Worm (Caenorhabditis elegans): ENCODE results near the gene F44A2.3.
A peak's percentile ranks its signal among the peaks of the same experiment; 100 is the strongest.

The F44A2.3 gene

DNA sequence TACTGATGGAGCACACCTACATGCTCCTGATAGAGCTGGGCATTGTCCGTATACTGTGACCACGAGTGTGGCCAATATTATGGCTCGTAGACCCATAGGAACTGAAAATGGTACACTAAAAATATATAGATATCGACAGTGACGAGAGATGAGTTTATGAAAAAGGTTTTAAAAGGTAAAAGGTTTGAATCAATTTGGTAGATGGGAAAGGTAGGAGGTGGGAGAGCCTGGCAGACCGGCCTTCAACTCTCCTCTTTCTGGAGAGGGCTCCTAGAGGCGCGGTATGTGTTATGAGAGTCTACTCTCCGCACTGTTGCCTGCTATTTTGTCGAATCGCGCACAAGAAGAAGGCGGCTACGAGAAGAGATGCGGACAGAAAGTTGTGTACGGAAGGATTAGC, 17.8 kb upstream of the F44A2.3 start, which contains the start of gene lron-2:
lron-2 (minus strand) TSS at position 101 of the 400 bp plus-strand sequence.
- TF ChIP-seq hmg-4 (GFP tag; optimal IDR thresholded peaks at IDR 0.05) (no peak), F13C5.2 (tag; optimal IDR thresholded peaks at IDR 0.05) (no peak), tbx-11 (GFP tag; IDR thresholded peaks at IDR 0.05) (no peak), B0310.2 (tag; optimal IDR thresholded peaks at IDR 0.05) (no peak), sea-1 (GFP tag; conservative IDR thresholded peaks at IDR 0.05) (no peak), ceh-36 (tag; optimal IDR thresholded peaks at IDR 0.05) (no peak), scrt-1 (GFP tag; IDR thresholded peaks at IDR 0.05) (no peak), hmbx-1 (tag; optimal IDR thresholded peaks at IDR 0.05) (no peak), flt-1 (GFP tag; IDR thresholded peaks at IDR 0.05) (no peak), hnd-1 (tag; optimal IDR thresholded peaks at IDR 0.05) (no peak), ets-7 (tag; optimal IDR thresholded peaks at IDR 0.05) (no peak), pes-1 (GFP tag; IDR thresholded peaks at IDR 0.05) (no peak), ama-1 (optimal IDR thresholded peaks at IDR 0.05) (no peak), tra-4 (tag; optimal IDR thresholded peaks at IDR 0.05) (no peak), ceh-13 (GFP tag; optimal IDR thresholded peaks at IDR 0.05) (no peak), aly-1 (tag; optimal IDR thresholded peaks at IDR 0.05) (no peak), tbx-37 (GFP tag; conservative IDR thresholded peaks at IDR 0.05) (no peak)

ce11 chrV:9291919-9292318, 13.3 kb upstream of the F44A2.3 start, which contains the start of gene ZK682.7:
Gene ZK682.7, minus strand, starts transcription at chrV:9292165.
- TF ChIP-seq flt-1 (GFP tag; IDR thresholded peaks at IDR 0.05) (no peak), hmg-4 (GFP tag; optimal IDR thresholded peaks at IDR 0.05) (no peak), aly-1 (tag; optimal IDR thresholded peaks at IDR 0.05) (no peak), ceh-13 (GFP tag; optimal IDR thresholded peaks at IDR 0.05) (no peak), tbx-11 (GFP tag; IDR thresholded peaks at IDR 0.05) (no peak), hmbx-1 (tag; optimal IDR thresholded peaks at IDR 0.05) (no peak), scrt-1 (GFP tag; IDR thresholded peaks at IDR 0.05) (no peak), F13C5.2 (tag; optimal IDR thresholded peaks at IDR 0.05) (no peak), hnd-1 (tag; optimal IDR thresholded peaks at IDR 0.05) (no peak)

ce11 chrV:9293359-9293758, 11.9 kb upstream of the F44A2.3 start:
- TF ChIP-seq sea-1 (GFP tag; conservative IDR thresholded peaks at IDR 0.05) (no peak), scrt-1 (GFP tag; IDR thresholded peaks at IDR 0.05) (0 out of 2 replicates have a peak, but pooled peaks have one; percentile 41), ama-1 (optimal IDR thresholded peaks at IDR 0.05) (no peak), tra-4 (tag; optimal IDR thresholded peaks at IDR 0.05) (no peak), ets-7 (tag; optimal IDR thresholded peaks at IDR 0.05) (no peak), F13C5.2 (tag; optimal IDR thresholded peaks at IDR 0.05) (no peak), hmg-4 (GFP tag; optimal IDR thresholded peaks at IDR 0.05) (peak; percentile 47)

DNA sequence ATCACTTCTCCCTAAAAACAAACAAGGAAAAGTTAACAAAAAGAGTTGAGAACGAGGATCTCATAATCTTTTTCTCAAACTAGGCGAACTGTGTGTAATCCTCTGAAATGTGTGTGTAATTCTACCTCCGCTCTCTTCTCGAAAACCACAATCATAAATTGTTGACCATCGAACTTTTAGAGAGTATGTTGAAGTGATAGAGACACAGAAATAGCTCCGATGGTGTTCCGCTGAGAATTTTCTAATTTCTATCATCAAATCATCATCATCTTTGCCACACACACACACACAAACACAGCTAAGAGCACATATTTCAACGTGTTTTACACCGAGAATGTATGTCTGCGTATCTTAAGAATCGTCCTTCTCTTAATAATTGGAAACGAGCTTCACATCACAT, 9.6 kb upstream of the F44A2.3 start:
- TF ChIP-seq tbx-11 (GFP tag; IDR thresholded peaks at IDR 0.05) (no peak), B0310.2 (tag; optimal IDR thresholded peaks at IDR 0.05) (no peak), hmbx-1 (tag; optimal IDR thresholded peaks at IDR 0.05) (no peak)

DNA sequence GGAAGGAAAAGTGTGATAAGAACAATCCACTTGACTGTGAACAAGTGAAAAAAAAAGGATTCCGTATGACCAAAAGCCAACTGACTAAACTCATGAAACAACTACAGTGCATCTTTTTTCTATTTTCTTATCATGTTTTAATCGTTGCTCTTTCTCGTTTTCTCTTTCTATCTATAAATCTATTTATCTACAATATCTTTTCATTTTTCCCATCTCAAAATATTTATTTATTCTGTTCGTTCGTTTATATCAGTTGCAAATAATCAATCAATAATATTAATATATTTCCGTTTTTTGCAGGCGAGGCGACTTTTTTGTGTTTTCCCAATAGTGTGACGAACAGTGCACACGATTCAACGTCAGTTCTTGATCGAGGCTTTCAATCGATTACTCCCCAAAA, 7.9 kb upstream of the F44A2.3 start, which contains the start of gene F44A2.5:
F44A2.5 (plus strand) TSS at position 301 of the 400 bp plus-strand sequence.
- TF ChIP-seq tbx-37 (GFP tag; conservative IDR thresholded peaks at IDR 0.05) (no peak), hmbx-1 (tag; optimal IDR thresholded peaks at IDR 0.05) (no peak), ama-1 (optimal IDR thresholded peaks at IDR 0.05) (no peak), hnd-1 (tag; optimal IDR thresholded peaks at IDR 0.05) (no peak), hmg-4 (GFP tag; optimal IDR thresholded peaks at IDR 0.05) (no peak), ceh-36 (tag; optimal IDR thresholded peaks at IDR 0.05) (no peak)

DNA sequence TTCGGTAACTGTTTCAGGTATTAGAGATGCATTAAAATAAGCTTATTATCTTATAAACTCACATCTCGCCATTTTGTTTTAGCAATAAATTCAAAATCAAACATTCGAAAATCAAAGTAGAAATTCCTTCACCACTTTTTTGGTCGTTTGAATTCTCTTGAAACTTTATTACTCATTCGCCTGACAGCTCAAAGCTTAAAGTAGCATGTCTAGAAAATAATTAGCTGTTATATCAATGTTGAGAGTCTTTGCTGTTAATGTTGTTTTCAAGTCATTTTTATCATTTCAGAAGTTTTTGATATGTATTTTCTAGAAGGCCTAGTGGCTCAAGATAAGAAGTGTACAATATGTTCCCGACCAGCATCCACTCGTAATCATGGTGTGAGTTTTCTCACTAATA, 2.2 kb upstream of the F44A2.3 start, which contains the start of gene nhr-39:
nhr-39 (plus strand) TSS at position 301 of the 400 bp plus-strand sequence.
- TF ChIP-seq hmbx-1 (tag; optimal IDR thresholded peaks at IDR 0.05), result no peak
- no peak for TF ChIP-seq aly-1 (tag; optimal IDR thresholded peaks at IDR 0.05)
- TF ChIP-seq tbx-11 (GFP tag; IDR thresholded peaks at IDR 0.05), result no peak
- no peak for TF ChIP-seq flt-1 (GFP tag; IDR thresholded peaks at IDR 0.05)
- TF ChIP-seq B0310.2 (tag; optimal IDR thresholded peaks at IDR 0.05), result no peak
- TF ChIP-seq ets-7 (tag; optimal IDR thresholded peaks at IDR 0.05), result no peak
- TF ChIP-seq hnd-1 (tag; optimal IDR thresholded peaks at IDR 0.05), result no peak
- no peak for TF ChIP-seq ceh-36 (tag; optimal IDR thresholded peaks at IDR 0.05)
- TF ChIP-seq tra-4 (tag; optimal IDR thresholded peaks at IDR 0.05), result no peak
- TF ChIP-seq hmg-4 (GFP tag; optimal IDR thresholded peaks at IDR 0.05), result no peak
- TF ChIP-seq sea-1 (GFP tag; conservative IDR thresholded peaks at IDR 0.05), result no peak

DNA sequence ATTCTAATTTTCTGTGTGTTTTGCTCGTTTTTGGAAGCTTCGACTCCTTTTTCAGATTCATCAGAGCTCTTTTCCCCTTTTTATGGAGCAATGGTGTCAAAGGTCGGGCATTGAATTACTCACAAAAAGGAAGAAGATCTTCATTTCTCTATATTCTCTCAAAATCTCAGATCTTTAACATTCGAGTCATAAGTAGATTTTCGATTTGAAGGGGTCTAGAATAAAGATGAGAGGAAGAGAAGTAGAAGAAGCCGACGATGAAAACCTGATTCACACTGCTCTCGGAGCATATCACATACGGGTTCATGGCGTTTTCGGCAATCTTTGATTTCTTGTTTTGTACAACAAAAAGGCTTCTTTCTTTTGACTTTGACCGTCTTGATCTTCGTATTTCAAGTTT, 7.2 kb downstream of the F44A2.3 start:
- TF ChIP-seq sea-1 (GFP tag; conservative IDR thresholded peaks at IDR 0.05), result no peak
- TF ChIP-seq F13C5.2 (tag; optimal IDR thresholded peaks at IDR 0.05), result no peak
- TF ChIP-seq tbx-37 (GFP tag; conservative IDR thresholded peaks at IDR 0.05), result no peak
- no peak for TF ChIP-seq tbx-11 (GFP tag; IDR thresholded peaks at IDR 0.05)
- no peak for TF ChIP-seq ama-1 (optimal IDR thresholded peaks at IDR 0.05)
- TF ChIP-seq hmg-4 (GFP tag; optimal IDR thresholded peaks at IDR 0.05), result no peak
- TF ChIP-seq hnd-1 (tag; optimal IDR thresholded peaks at IDR 0.05), result no peak
- TF ChIP-seq B0310.2 (tag; optimal IDR thresholded peaks at IDR 0.05), result no peak
- TF ChIP-seq ceh-13 (GFP tag; optimal IDR thresholded peaks at IDR 0.05), result no peak
- no peak for TF ChIP-seq hmbx-1 (tag; optimal IDR thresholded peaks at IDR 0.05)
- no peak for TF ChIP-seq tra-4 (tag; optimal IDR thresholded peaks at IDR 0.05)
- no peak for TF ChIP-seq pes-1 (GFP tag; IDR thresholded peaks at IDR 0.05)
- TF ChIP-seq scrt-1 (GFP tag; IDR thresholded peaks at IDR 0.05), result no peak
- no peak for TF ChIP-seq ets-7 (tag; optimal IDR thresholded peaks at IDR 0.05)
- no peak for TF ChIP-seq ceh-36 (tag; optimal IDR thresholded peaks at IDR 0.05)

DNA sequence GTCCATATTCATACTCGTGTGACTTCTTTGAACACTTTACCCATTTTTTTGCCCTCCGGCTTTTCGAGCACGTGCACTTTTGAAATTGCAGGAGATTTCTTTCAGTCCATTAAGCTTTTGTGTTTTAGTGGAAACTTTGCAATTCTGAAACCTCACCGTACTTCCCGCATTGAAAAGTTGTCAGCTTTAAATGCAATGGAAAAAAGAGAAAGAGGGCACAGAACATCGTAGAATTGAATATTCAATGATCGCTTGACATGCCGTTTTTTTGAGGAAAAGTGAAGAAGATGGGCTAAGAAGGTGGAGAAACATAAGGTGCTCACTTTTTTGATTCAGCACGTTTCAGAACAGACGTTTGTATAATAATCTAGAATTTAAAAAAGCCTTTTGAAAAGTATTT, 9.2 kb downstream of the F44A2.3 start:
- TF ChIP-seq aly-1 (tag; optimal IDR thresholded peaks at IDR 0.05), result no peak
- no peak for TF ChIP-seq ets-7 (tag; optimal IDR thresholded peaks at IDR 0.05)
- no peak for TF ChIP-seq scrt-1 (GFP tag; IDR thresholded peaks at IDR 0.05)
- TF ChIP-seq flt-1 (GFP tag; IDR thresholded peaks at IDR 0.05), result no peak
- no peak for TF ChIP-seq F13C5.2 (tag; optimal IDR thresholded peaks at IDR 0.05)
- TF ChIP-seq pes-1 (GFP tag; IDR thresholded peaks at IDR 0.05), result no peak
- no peak for TF ChIP-seq ama-1 (optimal IDR thresholded peaks at IDR 0.05)
- TF ChIP-seq hnd-1 (tag; optimal IDR thresholded peaks at IDR 0.05), result no peak
- no peak for TF ChIP-seq hmg-4 (GFP tag; optimal IDR thresholded peaks at IDR 0.05)
- no peak for TF ChIP-seq tra-4 (tag; optimal IDR thresholded peaks at IDR 0.05)
- no peak for TF ChIP-seq tbx-37 (GFP tag; conservative IDR thresholded peaks at IDR 0.05)
